Fruit fly (Drosophila melanogaster) whole organism, embryonic: ENCODE measurements around the gene woc.
A peak's percentile ranks its signal among the peaks of the same experiment; 100 is the strongest.

Source experiments
- Atf3 ChIP-seq: fragments of 200-800 bp; sonication (Bioruptor generic); optimal IDR thresholded peaks from 3 replicates; lab custom pipeline; 2016; ENCODE audit warnings: missing biosample characterization, missing genetic modification characterization
- B-H2 ChIP-seq: fragments of 200-800 bp; sonication (Bioruptor generic); optimal IDR thresholded peaks from 2 replicates; lab custom pipeline; 2018; ENCODE audit warnings: missing biosample characterization, mild to moderate bottlenecking, missing genetic modification characterization
- CG10267 ChIP-seq: fragments of 200-800 bp; sonication (Bioruptor generic); optimal IDR thresholded peaks from 2 replicates; lab custom pipeline; 2018; ENCODE audit warnings: missing biosample characterization, mild to moderate bottlenecking, missing genetic modification characterization, moderate library complexity
- CG13424 ChIP-seq: fragments of 200-800 bp; sonication (Bioruptor generic); optimal IDR thresholded peaks from 2 replicates; lab custom pipeline; 2019; ENCODE audit warnings: missing biosample characterization, mild to moderate bottlenecking, missing genetic modification characterization, moderate library complexity
- CG15011 ChIP-seq: fragments of 200-800 bp; sonication (Bioruptor generic); optimal IDR thresholded peaks from 3 replicates; lab custom pipeline; 2018; ENCODE audit warnings: missing biosample characterization, mild to moderate bottlenecking, missing genetic modification characterization
- CG17359 ChIP-seq: fragments of 200-800 bp; sonication (Bioruptor generic); optimal IDR thresholded peaks from 3 replicates; lab custom pipeline; 2018; ENCODE audit warnings: missing biosample characterization, mild to moderate bottlenecking, missing genetic modification characterization, moderate library complexity
- CG17361 ChIP-seq: fragments of 200-800 bp; sonication (Bioruptor generic); IDR thresholded peaks from 3 replicates; pipeline ENCODE4 v1.3.6; 2022; ENCODE audit warnings: missing biosample characterization, missing genetic modification characterization
- CG17568 ChIP-seq: fragments of 200-800 bp; sonication (Bioruptor generic); optimal IDR thresholded peaks from 2 replicates; lab custom pipeline; 2018; ENCODE audit warnings: missing biosample characterization, mild to moderate bottlenecking, missing genetic modification characterization, moderate library complexity
- CG2889 ChIP-seq: fragments of 200-800 bp; sonication (Bioruptor generic); IDR thresholded peaks from 3 replicates; pipeline ENCODE4 v1.3.6; 2022; ENCODE audit warnings: missing biosample characterization, missing genetic modification characterization
- CG5245 ChIP-seq: fragments of 200-800 bp; sonication (Bioruptor generic); optimal IDR thresholded peaks from 3 replicates; lab custom pipeline; 2016; ENCODE audit warnings: missing biosample characterization, missing genetic modification characterization
- CG6765 ChIP-seq: fragments of 200-800 bp; sonication (Bioruptor generic); optimal IDR thresholded peaks from 3 replicates; lab custom pipeline; 2017; ENCODE audit warnings: missing biosample characterization, mild to moderate bottlenecking, missing genetic modification characterization
- CG6813 ChIP-seq: fragments of 200-800 bp; sonication (Bioruptor generic); optimal IDR thresholded peaks from 2 replicates; lab custom pipeline; 2017; ENCODE audit warnings: missing biosample characterization, missing genetic modification characterization, mild to moderate bottlenecking, moderate library complexity, missing genetic modification reagents
- CG6854 ChIP-seq: fragments of 200-800 bp; sonication (Bioruptor generic); optimal IDR thresholded peaks from 3 replicates; lab custom pipeline; 2017; ENCODE audit warnings: missing biosample characterization, mild to moderate bottlenecking, missing genetic modification characterization
- CG7987 ChIP-seq: fragments of 200-800 bp; sonication (Bioruptor generic); optimal IDR thresholded peaks from 2 replicates; lab custom pipeline; 2018; ENCODE audit warnings: missing biosample characterization, mild to moderate bottlenecking, missing genetic modification characterization, moderate library complexity
- CG9609 ChIP-seq: fragments of 200-800 bp; sonication (Bioruptor generic); optimal IDR thresholded peaks from 3 replicates; lab custom pipeline; 2016; ENCODE audit warnings: missing biosample characterization, missing genetic modification characterization
- CHES-1-like ChIP-seq: fragments of 200-800 bp; sonication (Bioruptor generic); optimal IDR thresholded peaks from 2 replicates; lab custom pipeline; 2016; ENCODE audit warnings: missing biosample characterization, missing genetic modification characterization
- Chrac-16 ChIP-seq: fragments of 200-800 bp; sonication (Bioruptor generic); optimal IDR thresholded peaks from 3 replicates; lab custom pipeline; 2016; ENCODE audit warnings: missing biosample characterization, missing genetic modification characterization
- CoRest ChIP-seq: fragments of 200-800 bp; sonication (Bioruptor generic); optimal IDR thresholded peaks from 3 replicates; lab custom pipeline; 2018; ENCODE audit warnings: missing biosample characterization, mild to moderate bottlenecking, missing genetic modification characterization, moderate library complexity
- D ChIP-seq, 2 experiments: fragments of 200-800 bp in 1 of 2; fragments of >200 bp in 1 of 2; sonication (Bioruptor generic) in 1 of 2; optimal IDR thresholded peaks; 2 replicates in 1 of 2; 3 replicates in 1 of 2; lab custom pipeline; 2017; ENCODE audit warnings: mild to moderate bottlenecking in 1 of 2, missing biosample characterization in 1 of 2, missing genetic modification characterization in 1 of 2, missing genetic modification reagents in 1 of 2
- Doc3 ChIP-seq: fragments of 200-800 bp; sonication (Bioruptor generic); IDR thresholded peaks from 3 replicates; pipeline ENCODE4 v1.3.6; 2022; ENCODE audit warnings: missing biosample characterization, missing genetic modification characterization; ENCODE audit not compliant: partially characterized antibody
- Gsc ChIP-seq: fragments of 200-800 bp; sonication (Bioruptor generic); IDR thresholded peaks from 2 replicates; pipeline ENCODE4 v1.3.6; 2022; ENCODE audit warnings: missing biosample characterization, missing genetic modification characterization
- Hr78 ChIP-seq, 2 experiments: fragments of 200-800 bp in 1 of 2; fragments of >200 bp in 1 of 2; sonication (Bioruptor generic) in 1 of 2; optimal IDR thresholded peaks; 2 replicates each; lab custom pipeline; 2017 to 2019; ENCODE audit warnings: missing biosample characterization in 2 of 2, missing genetic modification characterization in 2 of 2, mild to moderate bottlenecking in 1 of 2, moderate library complexity in 1 of 2
- NfI ChIP-seq: fragments of 200-800 bp; sonication (Bioruptor generic); optimal IDR thresholded peaks from 3 replicates; lab custom pipeline; 2018; ENCODE audit warnings: missing biosample characterization, mild to moderate bottlenecking, missing genetic modification characterization, moderate library complexity
- Rfx ChIP-seq: fragments of 200-800 bp; sonication (Bioruptor generic); IDR thresholded peaks from 2 replicates; pipeline ENCODE4 v1.3.6; 2022; ENCODE audit warnings: missing biosample characterization, missing genetic modification characterization
- Spps ChIP-seq: fragments of 200-800 bp; sonication (Bioruptor generic); optimal IDR thresholded peaks from 2 replicates; lab custom pipeline; 2018; ENCODE audit warnings: missing biosample characterization, mild to moderate bottlenecking, missing genetic modification characterization
- Stat92E ChIP-seq, 3 experiments: fragments of >200 bp in 2 of 3; fragments of 200-800 bp in 1 of 3; sonication (Bioruptor generic) in 1 of 3; optimal IDR thresholded peaks; 2 replicates each; lab custom pipeline; 2017 to 2019; ENCODE audit warnings: missing biosample characterization in 3 of 3, missing genetic modification characterization in 3 of 3, mild to moderate bottlenecking in 1 of 3, moderate library complexity in 1 of 3
- Xbp1 ChIP-seq: fragments of 200-800 bp; sonication (Bioruptor generic); optimal IDR thresholded peaks from 3 replicates; lab custom pipeline; 2016; ENCODE audit warnings: missing biosample characterization, mild to moderate bottlenecking, missing genetic modification characterization
- ab ChIP-seq: fragments of 200-800 bp; sonication (Bioruptor generic); optimal IDR thresholded peaks from 2 replicates; lab custom pipeline; 2016; ENCODE audit warnings: missing biosample characterization, missing genetic modification characterization
- amos ChIP-seq: fragments of 200-800 bp; sonication (Bioruptor generic); IDR thresholded peaks from 2 replicates; pipeline ENCODE4 v1.3.6; 2022; ENCODE audit warnings: missing biosample characterization, missing genetic modification characterization; ENCODE audit not compliant: partially characterized antibody
- crol ChIP-seq: fragments of 200-800 bp; sonication (Bioruptor generic); IDR thresholded peaks from 2 replicates; pipeline ENCODE4 v1.3.6; 2022; ENCODE audit warnings: missing biosample characterization, missing genetic modification characterization
- da ChIP-seq: fragments of 200-800 bp; sonication (Bioruptor generic); optimal IDR thresholded peaks from 2 replicates; lab custom pipeline; 2016; ENCODE audit warnings: missing biosample characterization, missing genetic modification characterization
- fd64A ChIP-seq: fragments of 200-800 bp; sonication (Bioruptor generic); optimal IDR thresholded peaks from 3 replicates; lab custom pipeline; 2018; ENCODE audit warnings: missing biosample characterization, mild to moderate bottlenecking, missing genetic modification characterization
- gt ChIP-seq: fragments of 200-800 bp; sonication (Bioruptor generic); IDR thresholded peaks from 2 replicates; pipeline ENCODE4 v1.3.6; 2022; ENCODE audit warnings: missing biosample characterization, missing genetic modification characterization
- jumu ChIP-seq: fragments of 200-800 bp; sonication (Bioruptor generic); optimal IDR thresholded peaks from 3 replicates; lab custom pipeline; 2016; ENCODE audit warnings: missing biosample characterization, missing genetic modification characterization
- ken ChIP-seq: fragments of 200-800 bp; sonication (Bioruptor generic); IDR thresholded peaks from 3 replicates; pipeline ENCODE4 v1.3.6; 2022; ENCODE audit warnings: missing biosample characterization, missing genetic modification characterization
- lbe ChIP-seq: fragments of 200-800 bp; sonication (Bioruptor generic); optimal IDR thresholded peaks from 2 replicates; lab custom pipeline; 2016; ENCODE audit warnings: missing biosample characterization, mild to moderate bottlenecking, missing genetic modification characterization
- maf-S ChIP-seq: fragments of 200-800 bp; sonication (Bioruptor generic); optimal IDR thresholded peaks from 2 replicates; lab custom pipeline; 2016; ENCODE audit warnings: missing biosample characterization, missing genetic modification characterization
- mld ChIP-seq: fragments of 200-800 bp; sonication (Bioruptor generic); IDR thresholded peaks from 3 replicates; pipeline ENCODE4 v1.3.6; 2022; ENCODE audit warnings: missing biosample characterization, missing genetic modification characterization; ENCODE audit not compliant: partially characterized antibody
- nerfin-1 ChIP-seq: fragments of 200-800 bp; sonication (Bioruptor generic); optimal IDR thresholded peaks from 3 replicates; lab custom pipeline; 2019; ENCODE audit warnings: missing biosample characterization, mild to moderate bottlenecking, missing genetic modification characterization, moderate library complexity
- nom ChIP-seq: fragments of 200-800 bp; sonication (Bioruptor generic); optimal IDR thresholded peaks from 2 replicates; lab custom pipeline; 2017; ENCODE audit warnings: missing biosample characterization, missing genetic modification characterization, mild to moderate bottlenecking, moderate library complexity, missing genetic modification reagents
- peb ChIP-seq: fragments of 200-800 bp; sonication (Bioruptor generic); IDR thresholded peaks from 2 replicates; pipeline ENCODE4 v1.3.6; 2022; ENCODE audit warnings: missing biosample characterization, missing genetic modification characterization
- repo ChIP-seq: fragments of 200-800 bp; sonication (Bioruptor generic); optimal IDR thresholded peaks from 2 replicates; lab custom pipeline; 2016; ENCODE audit warnings: missing biosample characterization, missing genetic modification characterization
- schlank ChIP-seq: fragments of 200-800 bp; sonication (Bioruptor generic); optimal IDR thresholded peaks from 2 replicates; lab custom pipeline; 2018; ENCODE audit warnings: missing biosample characterization, mild to moderate bottlenecking, missing genetic modification characterization
- sens ChIP-seq: fragments of 200-800 bp; sonication (Bioruptor generic); peaks from one replicate; lab custom pipeline; 2016; ENCODE audit warnings: missing biosample characterization, missing genetic modification characterization
- shn ChIP-seq: fragments of 200-800 bp; sonication (Bioruptor generic); optimal IDR thresholded peaks from 3 replicates; lab custom pipeline; 2016; ENCODE audit warnings: missing biosample characterization, missing genetic modification characterization
- sr ChIP-seq: fragments of 200-800 bp; sonication (Bioruptor generic); IDR thresholded peaks from 3 replicates; pipeline ENCODE4 v1.3.6; 2022; ENCODE audit warnings: missing biosample characterization, missing genetic modification characterization
- stc ChIP-seq: fragments of 200-800 bp; sonication (Bioruptor generic); IDR thresholded peaks from 2 replicates; pipeline ENCODE4 v1.3.6; 2022; ENCODE audit warnings: missing biosample characterization, missing genetic modification characterization

Gene woc

dm6 chr3R:27273118-27274062 lies 9.5 kb upstream of the woc start, which contains the start of gene CG5934 (continued):
- TF ChIP-seq D (optimal IDR thresholded peaks at IDR 0.05; lab: Kevin White, UChicago) (no peak), D (GFP tag; optimal IDR thresholded peaks at IDR 0.05; lab: Kevin White, UChicago) (no peak), CG2889 (GFP tag; lab: Robert Waterston, UW) (no peak), fd64A (no peak), schlank (tag; lab: Kevin White, UChicago) (no peak), maf-S (GFP tag; lab: Kevin White, UChicago) (peak; percentile 35), Gsc (GFP tag; lab: Robert Waterston, UW) (no peak), CoRest (tag; lab: Kevin White, UChicago) (peak; percentile 50), CG13424 (tag; lab: Kevin White, UChicago) (no peak), Chrac-16 (GFP tag; lab: Kevin White, UChicago) (peak; percentile 2), Xbp1 (GFP tag; lab: Kevin White, UChicago) (peak; percentile 10), ken (GFP tag; lab: Robert Waterston, UW) (0 out of 3 replicates have a peak, but pooled peaks have one; percentile 32), CG17359 (tag; lab: Kevin White, UChicago) (peak; percentile 35), crol (no peak), CHES-1-like (peak; percentile 40), amos (GFP tag; lab: Robert Waterston, UW) (peak; percentile 25; the same call in 1 of the 2 replicates), nom (GFP tag; lab: Kevin White, UChicago) (peak; percentile 51), stc (GFP tag; lab: Robert Waterston, UW) (no peak), CG6854 (GFP tag; lab: Kevin White, UChicago) (no peak), lbe (no peak), jumu (GFP tag; lab: Kevin White, UChicago) (peak; percentile 38), Atf3 (GFP tag; lab: Kevin White, UChicago) (no peak), mld (GFP tag; lab: Robert Waterston, UW) (no peak), CG17361 (GFP tag; lab: Robert Waterston, UW) (no peak), CG15011 (no peak), CG5245 (GFP tag; lab: Kevin White, UChicago) (no peak), B-H2 (peak; percentile 59), CG6813 (GFP tag; lab: Kevin White, UChicago) (no peak), Hr78 (GFP tag; optimal IDR thresholded peaks at IDR 0.05; lab: Kevin White, UChicago) (no peak), sr (GFP tag; lab: Robert Waterston, UW) (no peak), Spps (no peak), repo (no peak), Stat92E (GFP tag; optimal IDR thresholded peaks at IDR 0.05; lab: Kevin White, UChicago) (no peak), CG17568 (GFP tag; lab: Kevin White, UChicago) (no peak), Doc3 (GFP tag; lab: Robert Waterston, UW) (no peak), shn (peak; percentile 39), CG6765 (GFP tag; lab: Kevin White, UChicago) (no peak), Rfx (GFP tag; lab: Robert Waterston, UW) (peak; percentile 67), sens (GFP tag; lab: Kevin White, UChicago) (peak; percentile 58), CG7987 (GFP tag; lab: Kevin White, UChicago) (no peak), CG9609 (GFP tag; lab: Kevin White, UChicago) (no peak), CG10267 (tag; lab: Kevin White, UChicago) (peak; percentile 93), peb (GFP tag; lab: Robert Waterston, UW) (no peak), nerfin-1 (tag; lab: Kevin White, UChicago) (no peak), da (GFP tag; lab: Kevin White, UChicago) (no peak), NfI (GFP tag; lab: Kevin White, UChicago) (peak; percentile 47), ab (GFP tag; lab: Kevin White, UChicago) (no peak), gt (GFP tag; lab: Robert Waterston, UW) (no peak)
